In genomic region chr3L:5952132-5952531, dm6 we compare ENCODE assay signal across 1 fruit fly cellular context.
TF ChIP-seq lines count a peak whose summit lies in the region.

No protein-coding gene starts in this region.

TF ChIP-seq in whole organism, embryonic, 481 proteins besides CTCF, POLR2A, EP300 and RAD21 (continued from another document):
- TF ChIP-seq fd64A (GFP tag; optimal IDR thresholded peaks at IDR 0.05; lab: Kevin White, UChicago) (no peak), CG2678 (tag; optimal IDR thresholded peaks at IDR 0.05; lab: Kevin White, UChicago) (peak; percentile 49), CG10654 (GFP tag; optimal IDR thresholded peaks at IDR 0.05; lab: Kevin White, UChicago) (no peak), Awh (GFP tag; IDR thresholded peaks at IDR 0.05; lab: Robert Waterston, UW) (no peak), Ravus (GFP tag; IDR thresholded peaks at IDR 0.05; lab: Robert Waterston, UW) (no peak), scrt (GFP tag; optimal IDR thresholded peaks at IDR 0.05; lab: Kevin White, UChicago) (no peak), CG10267 (tag; optimal IDR thresholded peaks at IDR 0.05; lab: Kevin White, UChicago) (peak; percentile 31), Sox100B (GFP tag; optimal IDR thresholded peaks at IDR 0.05; lab: Kevin White, UChicago) (peak; percentile 26), emc (GFP tag; optimal IDR thresholded peaks at IDR 0.05; lab: Kevin White, UChicago) (no peak), CG12219 (GFP tag; optimal IDR thresholded peaks at IDR 0.05; lab: Kevin White, UChicago) (no peak), Fer1 (GFP tag; optimal IDR thresholded peaks at IDR 0.05; lab: Kevin White, UChicago) (no peak), cad (GFP tag; optimal IDR thresholded peaks at IDR 0.05; lab: Kevin White, UChicago) (peak; percentile 95), Meics (GFP tag; optimal IDR thresholded peaks at IDR 0.05; lab: Kevin White, UChicago) (no peak), CG2875 (GFP tag; optimal IDR thresholded peaks at IDR 0.05; lab: Kevin White, UChicago) (peak; percentile 22), Kr (GFP tag; optimal IDR thresholded peaks at IDR 0.05; lab: Kevin White, UChicago) (no peak), dati (GFP tag; IDR thresholded peaks at IDR 0.05; lab: Robert Waterston, UW) (no peak), CG12299 (tag; optimal IDR thresholded peaks at IDR 0.05; lab: Kevin White, UChicago) (no peak), CG31365 (tag; optimal IDR thresholded peaks at IDR 0.05; lab: Kevin White, UChicago) (no peak), sd (tag; optimal IDR thresholded peaks at IDR 0.05; lab: Kevin White, UChicago) (no peak), CG1529 (GFP tag; optimal IDR thresholded peaks at IDR 0.05; lab: Kevin White, UChicago) (peak; percentile 0), Nf-YB (GFP tag; optimal IDR thresholded peaks at IDR 0.05; lab: Kevin White, UChicago) (no peak), gcm2 (GFP tag; optimal IDR thresholded peaks at IDR 0.05; lab: Kevin White, UChicago) (no peak), CG17359 (tag; optimal IDR thresholded peaks at IDR 0.05; lab: Kevin White, UChicago) (peak; percentile 39), CG9727 (GFP tag; optimal IDR thresholded peaks at IDR 0.05; lab: Kevin White, UChicago) (peak; percentile 47), nerfin-1 (tag; optimal IDR thresholded peaks at IDR 0.05; lab: Kevin White, UChicago) (peak; percentile 12), her (GFP tag; optimal IDR thresholded peaks at IDR 0.05; lab: Kevin White, UChicago) (no peak), CG7556 (GFP tag; optimal IDR thresholded peaks at IDR 0.05; lab: Kevin White, UChicago) (peak; percentile 32), ci (GFP tag; IDR thresholded peaks at IDR 0.05; lab: Robert Waterston, UW) (0 out of 3 replicates have a peak, but pooled peaks have one; percentile 27), ewg (GFP tag; optimal IDR thresholded peaks at IDR 0.05; lab: Kevin White, UChicago) (no peak), CG6689 (GFP tag; IDR thresholded peaks at IDR 0.05; lab: Robert Waterston, UW) (peak; percentile 39; the same call in 1 of the 2 replicates), gsb-n (tag; optimal IDR thresholded peaks at IDR 0.05; lab: Kevin White, UChicago) (peak; percentile 43), shn (GFP tag; optimal IDR thresholded peaks at IDR 0.05; lab: Kevin White, UChicago) (no peak), sima (GFP tag; optimal IDR thresholded peaks at IDR 0.05; lab: Kevin White, UChicago) (no peak), Adf1 (GFP tag; IDR thresholded peaks at IDR 0.05; lab: Robert Waterston, UW) (no peak), mld (GFP tag; IDR thresholded peaks at IDR 0.05; lab: Robert Waterston, UW; ENCODE audit: partially characterized antibody) (no peak), stc (GFP tag; IDR thresholded peaks at IDR 0.05; lab: Robert Waterston, UW) (no peak), CG12236 (GFP tag; optimal IDR thresholded peaks at IDR 0.05; lab: Kevin White, UChicago) (no peak), Drgx (GFP tag; IDR thresholded peaks at IDR 0.05; lab: Robert Waterston, UW) (peak; percentile 36; the same call in 1 of the 2 replicates), Hsf (GFP tag; optimal IDR thresholded peaks at IDR 0.05; lab: Kevin White, UChicago) (no peak), CG9215 (GFP tag; IDR thresholded peaks at IDR 0.05; lab: Robert Waterston, UW) (no peak), CG4820 (GFP tag; optimal IDR thresholded peaks at IDR 0.05; lab: Kevin White, UChicago) (peak; percentile 27), dan (GFP tag; IDR thresholded peaks at IDR 0.05; lab: Robert Waterston, UW) (no peak), ara (GFP tag; IDR thresholded peaks at IDR 0.05; lab: Robert Waterston, UW) (no peak), nmo (GFP tag; optimal IDR thresholded peaks at IDR 0.05; lab: Kevin White, UChicago) (peak; percentile 54), CG18764 (GFP tag; optimal IDR thresholded peaks at IDR 0.05; lab: Kevin White, UChicago) (no peak), pros (GFP tag; optimal IDR thresholded peaks at IDR 0.05; lab: Kevin White, UChicago) (no peak), Elba2 (GFP tag; optimal IDR thresholded peaks at IDR 0.05; lab: Kevin White, UChicago) (no peak), CG18262 (tag; optimal IDR thresholded peaks at IDR 0.05; lab: Kevin White, UChicago) (peak; percentile 72), h (optimal IDR thresholded peaks at IDR 0.05; lab: Kevin White, UChicago) (no peak), chn (GFP tag; optimal IDR thresholded peaks at IDR 0.05; lab: Kevin White, UChicago) (no peak), cwo (GFP tag; optimal IDR thresholded peaks at IDR 0.05; lab: Kevin White, UChicago) (no peak), Camta (GFP tag; optimal IDR thresholded peaks at IDR 0.05; lab: Kevin White, UChicago) (no peak), CG1647 (GFP tag; optimal IDR thresholded peaks at IDR 0.05; lab: Kevin White, UChicago) (no peak), Scr (GFP tag; IDR thresholded peaks at IDR 0.05; lab: Robert Waterston, UW; ENCODE audit: partially characterized antibody) (no peak), crp (GFP tag; optimal IDR thresholded peaks at IDR 0.05; lab: Kevin White, UChicago) (no peak), CG10147 (GFP tag; optimal IDR thresholded peaks at IDR 0.05; lab: Kevin White, UChicago) (no peak), luna (GFP tag; optimal IDR thresholded peaks at IDR 0.05; lab: Kevin White, UChicago) (no peak), zfh1 (GFP tag; IDR thresholded peaks at IDR 0.05; lab: Robert Waterston, UW) (0 out of 3 replicates have a peak, but pooled peaks have one; percentile 21), tgo (GFP tag; IDR thresholded peaks at IDR 0.05; lab: Robert Waterston, UW) (no peak), Tbp (GFP tag; optimal IDR thresholded peaks at IDR 0.05; lab: Kevin White, UChicago) (no peak), CG10543 (GFP tag; optimal IDR thresholded peaks at IDR 0.05; lab: Kevin White, UChicago) (no peak), ATbp (GFP tag; optimal IDR thresholded peaks at IDR 0.05; lab: Kevin White, UChicago) (peak; percentile 36), org-1 (GFP tag; optimal IDR thresholded peaks at IDR 0.05; lab: Kevin White, UChicago) (peak; percentile 14), cg (GFP tag; optimal IDR thresholded peaks at IDR 0.05; lab: Kevin White, UChicago) (peak; percentile 52), dmrt99B (tag; optimal IDR thresholded peaks at IDR 0.05; lab: Kevin White, UChicago) (peak; percentile 62), CG17829 (tag; optimal IDR thresholded peaks at IDR 0.05; lab: Kevin White, UChicago) (peak; percentile 52), CG7271 (tag; optimal IDR thresholded peaks at IDR 0.05; lab: Kevin White, UChicago) (peak; percentile 21), CG31224 (GFP tag; IDR thresholded peaks at IDR 0.05; lab: Robert Waterston, UW) (no peak), fd96Cb (tag; optimal IDR thresholded peaks at IDR 0.05; lab: Kevin White, UChicago) (peak; percentile 54), unpg (GFP tag; optimal IDR thresholded peaks at IDR 0.05; lab: Kevin White, UChicago) (peak; percentile 33), CG6854 (GFP tag; optimal IDR thresholded peaks at IDR 0.05; lab: Kevin White, UChicago) (no peak), CG30403 (GFP tag; optimal IDR thresholded peaks at IDR 0.05; lab: Kevin White, UChicago) (no peak), vvl (GFP tag; IDR thresholded peaks at IDR 0.05; lab: Robert Waterston, UW) (peak; percentile 48; the same call in 1 of the 2 replicates), oc (tag; optimal IDR thresholded peaks at IDR 0.05; lab: Kevin White, UChicago) (no peak), CG2712 (tag; optimal IDR thresholded peaks at IDR 0.05; lab: Kevin White, UChicago) (peak; percentile 71), sr (GFP tag; IDR thresholded peaks at IDR 0.05; lab: Robert Waterston, UW) (no peak), CG6813 (GFP tag; optimal IDR thresholded peaks at IDR 0.05; lab: Kevin White, UChicago) (no peak), fd3F (GFP tag; optimal IDR thresholded peaks at IDR 0.05; lab: Kevin White, UChicago) (no peak), CG8388 (GFP tag; optimal IDR thresholded peaks at IDR 0.05; lab: Kevin White, UChicago) (peak; percentile 63), br (optimal IDR thresholded peaks at IDR 0.05; lab: Kevin White, UChicago) (no peak), dm (GFP tag; optimal IDR thresholded peaks at IDR 0.05; lab: Kevin White, UChicago) (no peak), CG1603 (tag; optimal IDR thresholded peaks at IDR 0.05; lab: Kevin White, UChicago) (peak; percentile 58), CG9932 (GFP tag; IDR thresholded peaks at IDR 0.05; lab: Robert Waterston, UW) (no peak), CG11093 (GFP tag; IDR thresholded peaks at IDR 0.05; lab: Robert Waterston, UW) (no peak), CG17361 (GFP tag; IDR thresholded peaks at IDR 0.05; lab: Robert Waterston, UW) (0 out of 3 replicates have a peak, but pooled peaks have one; percentile 27), CG5180 (GFP tag; optimal IDR thresholded peaks at IDR 0.05; lab: Kevin White, UChicago) (no peak), CG14965 (GFP tag; optimal IDR thresholded peaks at IDR 0.05; lab: Kevin White, UChicago; ENCODE audit: borderline replicate concordance) (no peak), sisA (GFP tag; IDR thresholded peaks at IDR 0.05; lab: Robert Waterston, UW) (no peak), CG7928 (GFP tag; optimal IDR thresholded peaks at IDR 0.05; lab: Kevin White, UChicago) (no peak), eve (GFP tag; optimal IDR thresholded peaks at IDR 0.05; lab: Kevin White, UChicago) (peak in 1 of 2 experiments; percentile 8), CG4404 (GFP tag; IDR thresholded peaks at IDR 0.05; lab: Robert Waterston, UW) (no peak), CG12659 (GFP tag; optimal IDR thresholded peaks at IDR 0.05; lab: Kevin White, UChicago) (no peak), CG12391 (tag; optimal IDR thresholded peaks at IDR 0.05; lab: Kevin White, UChicago) (peak; percentile 52), Ptx1 (GFP tag; IDR thresholded peaks at IDR 0.05; lab: Robert Waterston, UW) (peak; percentile 19; the same call in 1 of the 2 replicates), Nf-YA (GFP tag; IDR thresholded peaks at IDR 0.05; lab: Robert Waterston, UW) (no peak), Dll (GFP tag; IDR thresholded peaks at IDR 0.05; lab: Robert Waterston, UW; ENCODE audit: partially characterized antibody) (no peak), CG15073 (GFP tag; optimal IDR thresholded peaks at IDR 0.05; lab: Kevin White, UChicago) (no peak), Oli (tag; optimal IDR thresholded peaks at IDR 0.05; lab: Kevin White, UChicago) (peak; percentile 2), Poxn (GFP tag; IDR thresholded peaks at IDR 0.05; lab: Robert Waterston, UW) (no peak), Blimp-1 (GFP tag; optimal IDR thresholded peaks at IDR 0.05; lab: Kevin White, UChicago) (peak; percentile 64), Taf1 (GFP tag; IDR thresholded peaks at IDR 0.05; lab: Robert Waterston, UW) (no peak), zf30C (GFP tag; optimal IDR thresholded peaks at IDR 0.05; lab: Kevin White, UChicago) (peak; percentile 62), CG34422 (GFP tag; IDR thresholded peaks at IDR 0.05; lab: Robert Waterston, UW) (no peak), ttk (GFP tag; IDR thresholded peaks at IDR 0.05; lab: Robert Waterston, UW) (no peak), gcm (GFP tag; optimal IDR thresholded peaks at IDR 0.05; lab: Kevin White, UChicago) (peak; percentile 23), hth (optimal IDR thresholded peaks at IDR 0.05; lab: Kevin White, UChicago) (no peak), CG13894 (tag; optimal IDR thresholded peaks at IDR 0.05; lab: Kevin White, UChicago) (no peak), MESR4 (GFP tag; optimal IDR thresholded peaks at IDR 0.05; lab: Kevin White, UChicago) (no peak), HLH54F (GFP tag; optimal IDR thresholded peaks at IDR 0.05; lab: Kevin White, UChicago) (no peak), CoRest (tag; optimal IDR thresholded peaks at IDR 0.05; lab: Kevin White, UChicago) (peak; percentile 13), CG2116 (GFP tag; optimal IDR thresholded peaks at IDR 0.05; lab: Kevin White, UChicago) (no peak), Six4 (GFP tag; optimal IDR thresholded peaks at IDR 0.05; lab: Kevin White, UChicago) (peak; percentile 6), CG5245 (GFP tag; optimal IDR thresholded peaks at IDR 0.05; lab: Kevin White, UChicago) (no peak), knrl (GFP tag; IDR thresholded peaks at IDR 0.05; lab: Robert Waterston, UW; ENCODE audit: partially characterized antibody) (no peak), Doc2 (GFP tag; IDR thresholded peaks at IDR 0.05; lab: Robert Waterston, UW) (no peak), Asciz (GFP tag; optimal IDR thresholded peaks at IDR 0.05; lab: Kevin White, UChicago) (peak; percentile 40), unc-4 (GFP tag; IDR thresholded peaks at IDR 0.05; lab: Robert Waterston, UW; ENCODE audit: partially characterized antibody) (no peak)
